Worm (Caenorhabditis elegans): ENCODE measurements around the gene C41G6.12.
A peak's percentile ranks its signal among the peaks of the same experiment; 100 is the strongest.

The C41G6.12 gene

DNA sequence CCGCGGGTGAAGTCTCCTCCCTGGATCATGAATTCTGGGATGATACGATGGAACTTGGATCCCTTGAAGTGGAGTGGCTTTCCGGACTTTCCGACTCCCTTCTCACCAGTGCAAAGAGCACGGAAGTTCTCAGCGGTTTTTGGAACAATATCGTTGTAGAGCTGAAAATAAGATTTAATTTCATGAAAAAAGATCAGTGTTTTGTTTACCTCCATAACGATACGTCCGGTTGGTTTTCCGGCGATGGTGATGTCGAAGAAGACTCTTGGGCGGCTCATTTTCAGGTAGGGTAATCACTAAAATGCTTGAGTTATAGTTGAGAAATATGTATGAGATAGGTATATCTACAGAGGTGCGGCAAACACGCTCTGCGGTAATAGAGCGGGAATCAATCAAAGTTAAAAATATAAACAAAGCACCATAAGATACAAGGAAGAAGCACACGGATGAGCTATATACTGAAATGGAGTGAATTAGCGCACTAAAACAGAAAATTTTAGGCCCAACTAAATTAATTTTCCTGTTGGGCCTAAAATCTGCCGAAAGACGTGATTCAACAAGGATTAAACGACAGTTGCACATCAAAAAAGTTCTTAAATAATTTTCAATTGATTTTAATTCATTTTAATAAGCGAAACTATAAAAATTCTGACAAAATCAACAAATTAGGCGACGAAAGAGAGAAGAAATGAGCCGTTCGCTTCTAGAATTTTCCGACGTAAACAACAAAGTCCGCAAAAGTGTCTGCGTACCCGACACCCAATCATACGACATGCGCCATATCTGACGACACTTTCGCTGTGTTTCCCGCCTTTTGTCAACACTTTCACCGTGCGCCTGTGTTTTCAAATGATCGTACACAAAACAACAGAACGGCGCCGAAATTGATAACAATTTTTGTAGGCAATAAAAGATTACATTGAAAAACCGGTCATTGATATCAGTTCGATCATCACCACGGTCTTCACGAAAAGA is 20.2 kb downstream of the C41G6.12 start, which contains the start of the genes cyn-7 and bath-36:
Gene cyn-7 (minus strand): TSS at position 296 of the 975 bp plus-strand sequence.
Gene bath-36 (plus strand): TSS at position 806 of the 975 bp plus-strand sequence.
- TF ChIP-seq unc-42 (tag; optimal IDR thresholded peaks at IDR 0.05) (peak; percentile 29), C38D4.7 (GFP tag; optimal IDR thresholded peaks at IDR 0.05) (no peak), ceh-31 (tag; optimal IDR thresholded peaks at IDR 0.05) (peak; percentile 36), unc-55 (GFP tag; optimal IDR thresholded peaks at IDR 0.05) (peak; percentile 1), elt-2 (tag; optimal IDR thresholded peaks at IDR 0.05) (peak; percentile 27), tbx-2 (tag; optimal IDR thresholded peaks at IDR 0.05) (peak; percentile 39), nfya-1 (tag; optimal IDR thresholded peaks at IDR 0.05) (peak; percentile 46), ceh-34 (tag; optimal IDR thresholded peaks at IDR 0.05) (peak; percentile 13), unc-86 (tag; optimal IDR thresholded peaks at IDR 0.05) (no peak), ets-4 (tag; optimal IDR thresholded peaks at IDR 0.05) (peak; percentile 13), unc-3 (GFP tag; conservative IDR thresholded peaks at IDR 0.05) (no peak), unc-3 (tag; optimal IDR thresholded peaks at IDR 0.05) (no peak), ceh-18 (tag; optimal IDR thresholded peaks at IDR 0.05) (peak; percentile 48)

DNA sequence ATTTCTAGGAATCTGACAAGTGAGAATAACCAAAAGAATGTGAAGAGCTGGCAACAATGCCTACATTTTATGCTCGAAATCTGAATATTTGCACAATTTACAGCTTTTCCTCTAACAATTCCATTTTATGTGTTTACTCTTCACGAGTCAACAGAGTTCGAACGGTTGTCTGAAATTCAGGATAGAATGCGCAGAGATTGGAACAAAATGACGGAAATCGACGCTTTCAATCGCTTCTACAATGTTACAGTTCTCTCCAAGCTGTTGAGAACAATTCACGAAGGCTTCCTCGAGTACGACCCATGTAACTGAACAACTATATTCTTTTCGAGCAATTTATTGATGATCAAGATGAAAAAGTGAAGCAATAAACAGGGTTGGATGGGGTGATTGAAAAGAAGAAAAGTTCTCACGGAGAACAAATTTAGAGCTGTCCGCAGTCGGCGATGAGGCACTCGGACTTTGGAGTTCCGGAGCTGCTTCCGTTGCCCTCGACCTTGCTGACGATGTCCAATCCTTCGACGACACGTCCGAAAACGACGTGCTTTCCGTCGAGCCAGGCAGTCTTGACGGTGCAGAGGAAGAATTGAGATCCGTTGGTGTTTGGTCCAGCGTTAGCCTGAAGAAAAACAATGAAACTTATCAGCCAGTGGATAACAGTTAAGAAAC is 21.2 kb downstream of the C41G6.12 start, which contains the start of gene Y75B12B.3:
Gene Y75B12B.3 (minus strand): TSS at position 21 of the 669 bp plus-strand sequence.
- no peak for TF ChIP-seq ceh-30 (tag; optimal IDR thresholded peaks at IDR 0.05)
- no peak for TF ChIP-seq K02D7.2 (tag; optimal IDR thresholded peaks at IDR 0.05)
- TF ChIP-seq unc-3 (GFP tag; conservative IDR thresholded peaks at IDR 0.05): no peak
- no peak for TF ChIP-seq unc-3 (tag; optimal IDR thresholded peaks at IDR 0.05)
- TF ChIP-seq C08G9.2 (tag; optimal IDR thresholded peaks at IDR 0.05): no peak
- no peak for TF ChIP-seq dve-1 (tag; optimal IDR thresholded peaks at IDR 0.05)
- no peak for TF ChIP-seq nhr-232 (tag; optimal IDR thresholded peaks at IDR 0.05)
- TF ChIP-seq fkh-10 (GFP tag; optimal IDR thresholded peaks at IDR 0.05): no peak
- no peak for TF ChIP-seq ceh-45 (GFP tag; IDR thresholded peaks at IDR 0.05)
- TF ChIP-seq unc-55 (GFP tag; optimal IDR thresholded peaks at IDR 0.05): no peak
- no peak for TF ChIP-seq ceh-34 (tag; optimal IDR thresholded peaks at IDR 0.05)
- TF ChIP-seq ceh-24 (tag; optimal IDR thresholded peaks at IDR 0.05): no peak
- no peak for TF ChIP-seq ceh-31 (tag; optimal IDR thresholded peaks at IDR 0.05)
- no peak for TF ChIP-seq hlh-30 (tag; optimal IDR thresholded peaks at IDR 0.05; ENCODE audit: insufficient read depth)
- no peak for TF ChIP-seq eyg-1 (tag; optimal IDR thresholded peaks at IDR 0.05)
- TF ChIP-seq Y22D7AL.16 (tag; optimal IDR thresholded peaks at IDR 0.05): no peak
- TF ChIP-seq C38D4.7 (GFP tag; optimal IDR thresholded peaks at IDR 0.05): no peak
- no peak for TF ChIP-seq npax-4 (tag; optimal IDR thresholded peaks at IDR 0.05)

DNA sequence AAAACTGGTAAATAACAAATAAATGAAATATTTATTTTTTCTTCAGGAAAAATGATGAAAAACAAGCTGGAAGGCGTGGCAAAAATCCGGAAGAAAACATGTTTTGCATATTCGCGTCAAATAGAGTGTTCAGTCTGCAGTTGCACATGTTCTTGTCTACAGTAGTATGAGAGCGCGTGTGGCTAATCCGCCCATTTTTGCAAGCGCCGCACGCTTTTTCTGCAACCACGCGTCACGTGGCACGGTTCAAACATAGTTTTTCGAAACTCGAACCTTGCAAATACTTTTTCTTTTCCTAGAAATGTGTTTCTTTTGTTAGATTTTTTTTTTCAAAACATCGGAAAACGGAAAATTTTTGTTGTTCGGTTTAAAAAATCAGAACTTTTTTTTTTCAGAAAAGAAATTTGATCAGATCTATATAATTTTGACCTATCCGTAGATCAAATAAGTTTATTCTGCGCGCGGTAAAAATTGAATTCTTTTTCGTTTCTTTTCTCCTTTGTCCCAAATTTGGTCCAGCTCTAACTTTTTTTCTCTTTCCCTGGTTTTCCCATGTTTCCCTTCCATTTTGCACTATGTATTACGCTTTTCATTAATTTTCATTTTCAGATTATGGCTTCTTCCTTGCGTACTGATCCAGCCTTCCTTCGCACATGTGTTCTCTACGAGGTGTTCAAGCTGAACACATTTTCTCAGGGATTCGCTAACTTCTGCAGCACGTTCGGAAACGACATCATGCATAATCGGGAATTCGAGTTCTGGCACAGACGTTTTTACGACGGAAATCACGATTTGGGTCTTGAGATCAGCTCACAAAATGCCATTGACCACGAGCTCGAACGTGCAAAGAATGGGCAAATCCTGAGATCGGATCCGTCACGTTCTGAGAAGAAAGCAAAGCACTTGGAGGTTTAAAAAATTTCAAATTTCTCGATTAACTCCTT is 23.2 kb downstream of the C41G6.12 start, which contains the start of gene Y75B12B.1:
Gene Y75B12B.1 (plus strand): TSS at position 603 of the 944 bp plus-strand sequence.
- TF ChIP-seq npax-4 (tag; optimal IDR thresholded peaks at IDR 0.05) (no peak), gmeb-2 (tag; optimal IDR thresholded peaks at IDR 0.05) (no peak), hlh-13 (GFP tag; optimal IDR thresholded peaks at IDR 0.05) (no peak)

DNA sequence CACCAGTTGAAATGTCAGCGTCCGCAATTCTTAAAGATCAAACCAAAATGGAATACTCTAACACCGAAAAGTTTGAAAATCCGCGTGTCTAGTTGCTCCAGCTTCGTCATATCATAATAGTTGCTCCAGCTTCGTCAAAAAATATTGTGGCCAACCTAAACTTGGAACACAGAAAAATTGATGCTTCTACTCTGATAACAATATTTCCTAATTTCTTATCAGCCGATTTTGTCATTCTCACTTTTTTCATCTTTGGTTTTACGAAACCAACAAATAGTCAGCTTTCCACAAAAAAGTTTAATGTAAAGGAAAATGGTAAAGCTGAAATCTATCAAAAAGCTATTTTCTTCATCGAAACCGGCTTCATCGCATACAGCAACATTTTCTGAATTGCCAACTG is 25.2 kb downstream of the C41G6.12 start, which contains the start of gene fbxa-84:
Gene fbxa-84 (plus strand): TSS at position 34 of the 400 bp plus-strand sequence.
- no peak for TF ChIP-seq elt-4 (tag; optimal IDR thresholded peaks at IDR 0.05)
- no peak for TF ChIP-seq npax-4 (tag; optimal IDR thresholded peaks at IDR 0.05)
- no peak for TF ChIP-seq syd-9 (tag; optimal IDR thresholded peaks at IDR 0.05)
- TF ChIP-seq che-1 (tag; optimal IDR thresholded peaks at IDR 0.05): no peak
- no peak for TF ChIP-seq ahr-1 (tag; optimal IDR thresholded peaks at IDR 0.05)
- no peak for TF ChIP-seq ceh-14 (tag; optimal IDR thresholded peaks at IDR 0.05)
- no peak for TF ChIP-seq C08G9.2 (tag; optimal IDR thresholded peaks at IDR 0.05)
- no peak for TF ChIP-seq ceh-34 (tag; optimal IDR thresholded peaks at IDR 0.05)
- no peak for TF ChIP-seq ztf-16 (tag; optimal IDR thresholded peaks at IDR 0.05)
- no peak for TF ChIP-seq Y22D7AL.16 (tag; optimal IDR thresholded peaks at IDR 0.05)
- TF ChIP-seq C38D4.7 (GFP tag; optimal IDR thresholded peaks at IDR 0.05): no peak
- TF ChIP-seq hlh-30 (tag; optimal IDR thresholded peaks at IDR 0.05; ENCODE audit: insufficient read depth): no peak

All from whole organism, late embryonic.